Worm (Caenorhabditis elegans): ENCODE measurements around the gene C25H3.17.

C25H3.17 gene

ce11 chrII:5669580-5669979, at the start of gene C25H3.17:
Gene C25H3.17 (minus strand): TSS chrII:5669680.
- TF ChIP-seq unc-62 (GFP tag; optimal IDR thresholded peaks at IDR 0.05), result no peak

- TF ChIP-seq unc-62 (GFP tag; optimal IDR thresholded peaks at IDR 0.05), result no peak
These were observed 48.4 kb upstream of the C25H3.17 start, which contains the start of gene zipt-3 for ce11 chrII:5717831-5718230. Gene zipt-3 (plus strand): TSS chrII:5718131.

ce11 chrII:5715745-5716357, 46.4 kb upstream of the C25H3.17 start, which contains the start of the genes C18A3.10 and C18A3.3:
Gene C18A3.10 (minus strand): TSS chrII:5715845.
Gene C18A3.3 (plus strand): TSS chrII:5716307.
- TF ChIP-seq unc-62 (GFP tag; optimal IDR thresholded peaks at IDR 0.05), result no peak

ce11 chrII:5714807-5715206, 45.3 kb upstream of the C25H3.17 start, which contains the start of the genes tiar-1 and lelo-4:
Gene tiar-1 (minus strand): TSS chrII:5714823.
Gene lelo-4 (plus strand): TSS chrII:5714924.
- no peak for TF ChIP-seq unc-62 (GFP tag; optimal IDR thresholded peaks at IDR 0.05)

ce11 chrII:5712126-5712525, 42.6 kb upstream of the C25H3.17 start:
- TF ChIP-seq unc-62 (GFP tag; optimal IDR thresholded peaks at IDR 0.05), result no peak

- TF ChIP-seq unc-62 (GFP tag; optimal IDR thresholded peaks at IDR 0.05), result no peak
These were observed 41.4 kb upstream of the C25H3.17 start for ce11 chrII:5710835-5711234.

ce11 chrII:5708154-5708553, 38.7 kb upstream of the C25H3.17 start:
- no peak for TF ChIP-seq unc-62 (GFP tag; optimal IDR thresholded peaks at IDR 0.05)

ce11 chrII:5707532-5707931, 38.1 kb upstream of the C25H3.17 start, which contains the start of gene osta-2:
Gene osta-2 (plus strand): TSS chrII:5707691.
- TF ChIP-seq unc-62 (GFP tag; optimal IDR thresholded peaks at IDR 0.05), result no peak

- no peak for TF ChIP-seq unc-62 (GFP tag; optimal IDR thresholded peaks at IDR 0.05)
These were observed 35.0 kb upstream of the C25H3.17 start for ce11 chrII:5704479-5704878.

ce11 chrII:5702611-5703192, 33.2 kb upstream of the C25H3.17 start:
- no peak for TF ChIP-seq unc-62 (GFP tag; optimal IDR thresholded peaks at IDR 0.05)

ce11 chrII:5701485-5701884, 32.0 kb upstream of the C25H3.17 start:
- no peak for TF ChIP-seq unc-62 (GFP tag; optimal IDR thresholded peaks at IDR 0.05)

- no peak for TF ChIP-seq unc-62 (GFP tag; optimal IDR thresholded peaks at IDR 0.05)
These were observed 29.4 kb upstream of the C25H3.17 start, which contains the start of the genes C25H3.10 and C25H3.1 for ce11 chrII:5698869-5699268. Gene C25H3.10 (minus strand): TSS chrII:5698969. Gene C25H3.1 (plus strand): TSS chrII:5699071.

- TF ChIP-seq unc-62 (GFP tag; optimal IDR thresholded peaks at IDR 0.05), result no peak
These were observed 28.8 kb upstream of the C25H3.17 start for ce11 chrII:5698254-5698653.

ce11 chrII:5697338-5697737, 27.9 kb upstream of the C25H3.17 start:
- TF ChIP-seq unc-62 (GFP tag; optimal IDR thresholded peaks at IDR 0.05), result no peak

ce11 chrII:5696218-5696617, 26.7 kb upstream of the C25H3.17 start:
- TF ChIP-seq unc-62 (GFP tag; optimal IDR thresholded peaks at IDR 0.05), result no peak

- no peak for TF ChIP-seq unc-62 (GFP tag; optimal IDR thresholded peaks at IDR 0.05)
These were observed 25.3 kb upstream of the C25H3.17 start, which contains the start of gene C25H3.14 for ce11 chrII:5694798-5695197. Gene C25H3.14 (plus strand): TSS chrII:5695098.

ce11 chrII:5693893-5694292, 24.4 kb upstream of the C25H3.17 start, which contains the start of gene C25H3.3:
Gene C25H3.3 (plus strand): TSS chrII:5694193.
- TF ChIP-seq unc-62 (GFP tag; optimal IDR thresholded peaks at IDR 0.05), result no peak
